Fruit fly (Drosophila melanogaster): ENCODE measurements around the gene CG14301.

CG14301 gene

DNA sequence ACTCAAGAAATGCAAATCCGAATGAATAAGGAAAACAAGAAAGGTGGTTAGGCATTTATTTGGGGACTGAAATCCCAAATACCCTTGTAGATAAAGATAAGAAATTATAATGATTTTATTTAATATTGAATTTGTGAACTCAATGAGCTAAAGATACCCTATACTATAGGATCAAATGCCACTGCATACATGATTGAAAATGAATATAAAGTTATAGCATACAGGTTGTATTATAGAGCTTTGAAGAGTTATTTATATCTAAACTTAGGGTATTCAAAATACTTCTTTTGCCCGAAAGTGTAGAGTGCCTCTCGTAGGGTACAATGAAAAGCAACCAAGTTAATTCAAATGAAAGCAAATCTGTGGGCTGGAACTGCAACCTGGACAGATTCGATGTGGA is 25.2 kb downstream of the CG14301 start:
- TF ChIP-seq Rfx (GFP tag; IDR thresholded peaks at IDR 0.05) = no peak
- no peak for TF ChIP-seq Spps (tag; optimal IDR thresholded peaks at IDR 0.05)
- TF ChIP-seq al (GFP tag; IDR thresholded peaks at IDR 0.05) = no peak
- no peak for TF ChIP-seq phol (tag; optimal IDR thresholded peaks at IDR 0.05)
- no peak for TF ChIP-seq CG31441 (GFP tag; IDR thresholded peaks at IDR 0.05)
- no peak for TF ChIP-seq CG12659 (GFP tag; optimal IDR thresholded peaks at IDR 0.05)
- TF ChIP-seq CkIIα-i1 (GFP tag; IDR thresholded peaks at IDR 0.05) = no peak
- no peak for TF ChIP-seq gsb-n (tag; optimal IDR thresholded peaks at IDR 0.05)
- TF ChIP-seq CG2889 (GFP tag; IDR thresholded peaks at IDR 0.05) = no peak
- no peak for TF ChIP-seq MESR4 (GFP tag; optimal IDR thresholded peaks at IDR 0.05)
- TF ChIP-seq CG11696 (GFP tag; IDR thresholded peaks at IDR 0.05) = no peak
- no peak for TF ChIP-seq CG32532 (GFP tag; IDR thresholded peaks at IDR 0.05)
- no peak for TF ChIP-seq Rx (GFP tag; IDR thresholded peaks at IDR 0.05)
- no peak for TF ChIP-seq ind (GFP tag; optimal IDR thresholded peaks at IDR 0.05)
- TF ChIP-seq Side (GFP tag; optimal IDR thresholded peaks at IDR 0.05) = no peak
- TF ChIP-seq Deaf1 (tag; optimal IDR thresholded peaks at IDR 0.05) = no peak
- no peak for TF ChIP-seq CG11560 (tag; IDR thresholded peaks at IDR 0.05)

dm6 chr3R:18598391-18598790 is 42.9 kb downstream of the CG14301 start, which contains the start of gene Tssk:
TSS of gene Tssk (plus strand) at chr3R:18598691.
- TF ChIP-seq fd102C (GFP tag; optimal IDR thresholded peaks at IDR 0.05) = no peak
- no peak for TF ChIP-seq Dfd (GFP tag; optimal IDR thresholded peaks at IDR 0.05)
- TF ChIP-seq MESR4 (GFP tag; optimal IDR thresholded peaks at IDR 0.05) = no peak
- TF ChIP-seq CG11247 (GFP tag; IDR thresholded peaks at IDR 0.05) = no peak
- no peak for TF ChIP-seq chinmo (GFP tag; IDR thresholded peaks at IDR 0.05; ENCODE audit: partially characterized antibody)
- TF ChIP-seq CG14965 (GFP tag; optimal IDR thresholded peaks at IDR 0.05; ENCODE audit: borderline replicate concordance) = no peak
- no peak for TF ChIP-seq Hand (GFP tag; optimal IDR thresholded peaks at IDR 0.05)
- no peak for TF ChIP-seq CG32772 (GFP tag; IDR thresholded peaks at IDR 0.05)
- TF ChIP-seq CG9215 (GFP tag; IDR thresholded peaks at IDR 0.05) = no peak
- no peak for TF ChIP-seq salm (tag; optimal IDR thresholded peaks at IDR 0.05)
- TF ChIP-seq CG14050 (GFP tag; IDR thresholded peaks at IDR 0.05) = no peak

DNA sequence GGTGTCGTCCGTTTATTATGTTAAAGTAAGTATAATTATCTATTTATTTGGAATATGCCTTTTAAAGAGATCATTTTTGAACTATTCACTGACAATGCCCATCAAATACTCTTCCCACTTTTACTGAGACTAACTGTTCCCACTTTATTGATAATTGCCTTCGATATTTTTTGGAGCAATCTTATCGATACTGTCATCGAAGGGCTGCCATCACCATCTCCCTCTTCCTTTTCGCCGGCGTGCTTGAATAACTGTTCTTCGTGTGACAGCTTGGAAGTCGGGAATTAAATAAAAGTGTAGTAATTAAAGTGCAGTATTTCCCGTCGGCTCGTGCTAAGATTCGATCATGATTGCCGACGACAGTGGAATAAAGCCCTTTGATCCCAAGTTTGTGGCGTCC is 50.5 kb downstream of the CG14301 start, which contains the start of gene qin:
TSS of gene qin (plus strand) at position 274 of the 400 bp plus-strand sequence.
- TF ChIP-seq CG11504 (tag; optimal IDR thresholded peaks at IDR 0.05) (no peak), CG1233 (GFP tag; optimal IDR thresholded peaks at IDR 0.05) (no peak), stwl (tag; optimal IDR thresholded peaks at IDR 0.05) (peak; percentile 99), CG16813 (GFP tag; IDR thresholded peaks at IDR 0.05; ENCODE audit: partially characterized antibody) (peak; percentile 51; the same call in 1 of the 3 replicates), CG12942 (GFP tag; optimal IDR thresholded peaks at IDR 0.05) (no peak), Scr (GFP tag; IDR thresholded peaks at IDR 0.05; ENCODE audit: partially characterized antibody) (peak; percentile 58), CG14441 (GFP tag; IDR thresholded peaks at IDR 0.05) (no peak), gcm (GFP tag; optimal IDR thresholded peaks at IDR 0.05) (no peak), crc (GFP tag; optimal IDR thresholded peaks at IDR 0.05) (no peak), CG7556 (GFP tag; optimal IDR thresholded peaks at IDR 0.05) (no peak), danr (GFP tag; IDR thresholded peaks at IDR 0.05) (no peak), pnt (GFP tag; optimal IDR thresholded peaks at IDR 0.05) (no peak), CG14860 (GFP tag; IDR thresholded peaks at IDR 0.05; ENCODE audit: partially characterized antibody) (no peak), H15 (GFP tag; IDR thresholded peaks at IDR 0.05) (no peak), Poxn (GFP tag; IDR thresholded peaks at IDR 0.05) (no peak), CG2199 (GFP tag; IDR thresholded peaks at IDR 0.05) (no peak), eyg (GFP tag; optimal IDR thresholded peaks at IDR 0.05) (no peak), CG7928 (GFP tag; optimal IDR thresholded peaks at IDR 0.05) (no peak), CG18011 (GFP tag; optimal IDR thresholded peaks at IDR 0.05) (no peak), ken (GFP tag; IDR thresholded peaks at IDR 0.05) (no peak), lov (optimal IDR thresholded peaks at IDR 0.05) (no peak), lov (GFP tag; IDR thresholded peaks at IDR 0.05) (no peak), sens-2 (GFP tag; IDR thresholded peaks at IDR 0.05) (no peak), CG1529 (GFP tag; optimal IDR thresholded peaks at IDR 0.05) (no peak), CG4854 (GFP tag; optimal IDR thresholded peaks at IDR 0.05) (no peak)
